Fruit fly (Drosophila melanogaster) whole organism, embryonic: Measurements from ENCODE around the gene Son.

Experiments
- BEAF-32 ChIP-seq: fragments of 200-800 bp; sonication (Bioruptor generic); optimal IDR thresholded peaks from 3 replicates; lab custom pipeline; 2017; ENCODE audit warnings: missing biosample characterization, missing genetic modification characterization, mild to moderate bottlenecking, moderate library complexity, missing genetic modification reagents
- CG10209 ChIP-seq: fragments of 200-800 bp; sonication (Bioruptor generic); optimal IDR thresholded peaks from 3 replicates; lab custom pipeline; 2017; ENCODE audit warnings: missing biosample characterization, mild to moderate bottlenecking, missing genetic modification characterization, missing genetic modification reagents
- CG10274 ChIP-seq: fragments of 200-800 bp; sonication (Bioruptor generic); optimal IDR thresholded peaks from 3 replicates; lab custom pipeline; 2017; ENCODE audit warnings: missing biosample characterization, mild to moderate bottlenecking, missing genetic modification characterization
- CG12744 ChIP-seq: fragments of 200-800 bp; sonication (Bioruptor generic); optimal IDR thresholded peaks from 2 replicates; lab custom pipeline; 2016; ENCODE audit warnings: missing biosample characterization, missing genetic modification characterization
- CG13123 ChIP-seq: fragments of 200-800 bp; sonication (Bioruptor generic); optimal IDR thresholded peaks from 2 replicates; lab custom pipeline; 2016; ENCODE audit warnings: missing biosample characterization, missing genetic modification characterization
- CG15696 ChIP-seq: fragments of 200-800 bp; sonication (Bioruptor generic); optimal IDR thresholded peaks from 2 replicates; lab custom pipeline; 2019; ENCODE audit warnings: missing biosample characterization, mild to moderate bottlenecking, missing genetic modification characterization, moderate library complexity
- CG17802 ChIP-seq: fragments of 200-800 bp; sonication (Bioruptor generic); optimal IDR thresholded peaks from 2 replicates; lab custom pipeline; 2018; ENCODE audit warnings: missing biosample characterization, mild to moderate bottlenecking, missing genetic modification characterization, moderate library complexity
- CG31224 ChIP-seq: fragments of 200-800 bp; sonication (Bioruptor generic); IDR thresholded peaks from 2 replicates; pipeline ENCODE4 v1.3.6; 2022; ENCODE audit warnings: missing biosample characterization, missing genetic modification characterization
- CG33213 ChIP-seq: fragments of 200-800 bp; sonication (Bioruptor generic); optimal IDR thresholded peaks from 3 replicates; lab custom pipeline; 2016; ENCODE audit warnings: missing biosample characterization, missing genetic modification characterization
- CG3407 ChIP-seq: fragments of 200-800 bp; sonication (Bioruptor generic); optimal IDR thresholded peaks from 2 replicates; lab custom pipeline; 2018; ENCODE audit warnings: missing biosample characterization, mild to moderate bottlenecking, missing genetic modification characterization
- CG6272 ChIP-seq: fragments of 200-800 bp; sonication (Bioruptor generic); IDR thresholded peaks from 2 replicates; pipeline ENCODE4 v1.3.6; 2022; ENCODE audit warnings: missing biosample characterization, missing genetic modification characterization
- CG6683 ChIP-seq: fragments of 200-800 bp; sonication (Bioruptor generic); optimal IDR thresholded peaks from 2 replicates; lab custom pipeline; 2017; ENCODE audit warnings: missing biosample characterization, mild to moderate bottlenecking, missing genetic modification characterization, missing genetic modification reagents
- CG8290 ChIP-seq, 3 experiments: fragments of 200-800 bp; sonication (Bioruptor generic); optimal IDR thresholded peaks; 2 replicates each; lab custom pipeline; 2016 to 2019; ENCODE audit warnings: missing biosample characterization in 3 of 3, missing genetic modification characterization in 3 of 3, mild to moderate bottlenecking in 2 of 3, moderate library complexity in 1 of 3
- CG8359 ChIP-seq: fragments of 200-800 bp; sonication (Bioruptor generic); optimal IDR thresholded peaks from 2 replicates; lab custom pipeline; 2017; ENCODE audit warnings: missing biosample characterization, mild to moderate bottlenecking, missing genetic modification characterization, borderline replicate concordance
- Dfd ChIP-seq, 2 experiments: fragments of >200 bp; optimal IDR thresholded peaks; 2 replicates each; lab custom pipeline; 2017; ENCODE audit warnings: missing biosample characterization in 2 of 2, missing genetic modification characterization in 2 of 2
- HLH3B ChIP-seq: fragments of 200-800 bp; sonication (Bioruptor generic); IDR thresholded peaks from 2 replicates; pipeline ENCODE4 v1.3.6; 2022; ENCODE audit warnings: missing biosample characterization, missing genetic modification characterization
- Mes4 ChIP-seq: fragments of 200-800 bp; sonication (Bioruptor generic); optimal IDR thresholded peaks from 2 replicates; lab custom pipeline; 2016; ENCODE audit warnings: missing biosample characterization, missing genetic modification characterization
- Sox102F ChIP-seq: fragments of 200-800 bp; sonication (Bioruptor generic); optimal IDR thresholded peaks from 2 replicates; lab custom pipeline; 2018; ENCODE audit warnings: missing biosample characterization, mild to moderate bottlenecking, missing genetic modification characterization, moderate library complexity
- Trl ChIP-seq, 3 experiments: fragments of >200 bp in 2 of 3; fragments of 200-800 bp in 1 of 3; sonication (Bioruptor generic) in 1 of 3; optimal IDR thresholded peaks; 2 replicates in 1 of 3; 3 replicates in 2 of 3; lab custom pipeline; 2016 to 2017; ENCODE audit warnings: missing biosample characterization in 1 of 3, missing genetic modification characterization in 1 of 3
- ac ChIP-seq: fragments of 200-800 bp; sonication (Bioruptor generic); optimal IDR thresholded peaks from 3 replicates; lab custom pipeline; 2017; ENCODE audit warnings: missing biosample characterization, mild to moderate bottlenecking, missing genetic modification characterization
- ase ChIP-seq: fragments of 200-800 bp; sonication (Bioruptor generic); IDR thresholded peaks from 3 replicates; pipeline ENCODE4 v1.3.6; 2022; ENCODE audit warnings: missing biosample characterization, missing genetic modification characterization
- bigmax ChIP-seq: fragments of 200-800 bp; sonication (Bioruptor generic); optimal IDR thresholded peaks from 2 replicates; lab custom pipeline; 2018; ENCODE audit warnings: missing biosample characterization, mild to moderate bottlenecking, missing genetic modification characterization
- chinmo ChIP-seq: fragments of 200-800 bp; sonication (Bioruptor generic); IDR thresholded peaks from 4 replicates; pipeline ENCODE4 v1.3.6; 2022; ENCODE audit warnings: missing biosample characterization, missing genetic modification characterization; ENCODE audit not compliant: partially characterized antibody
- chm ChIP-seq: fragments of 200-800 bp; sonication (Bioruptor generic); IDR thresholded peaks from 2 replicates; pipeline ENCODE4 v1.3.6; 2022; ENCODE audit warnings: missing biosample characterization, missing genetic modification characterization
- crc ChIP-seq: fragments of 200-800 bp; sonication (Bioruptor generic); optimal IDR thresholded peaks from 2 replicates; lab custom pipeline; 2016; ENCODE audit warnings: missing biosample characterization, missing genetic modification characterization
- cwo ChIP-seq: fragments of 200-800 bp; sonication (Bioruptor generic); optimal IDR thresholded peaks from 3 replicates; lab custom pipeline; 2017; ENCODE audit warnings: missing biosample characterization, missing genetic modification characterization, mild to moderate bottlenecking, moderate library complexity, missing genetic modification reagents
- ems ChIP-seq: fragments of 200-800 bp; sonication (Bioruptor generic); optimal IDR thresholded peaks from 3 replicates; lab custom pipeline; 2016; ENCODE audit warnings: missing biosample characterization, missing genetic modification characterization
- en ChIP-seq: fragments of 200-800 bp; sonication (Bioruptor generic); optimal IDR thresholded peaks from 2 replicates; lab custom pipeline; 2016; ENCODE audit warnings: missing biosample characterization, missing genetic modification characterization
- eve ChIP-seq, 2 experiments: fragments of >200 bp; optimal IDR thresholded peaks; 2 replicates each; lab custom pipeline; 2017; ENCODE audit warnings: missing biosample characterization in 2 of 2, missing genetic modification characterization in 2 of 2
- exex ChIP-seq: fragments of 200-800 bp; sonication (Bioruptor generic); optimal IDR thresholded peaks from 4 replicates; lab custom pipeline; 2018; ENCODE audit warnings: missing biosample characterization, mild to moderate bottlenecking, missing genetic modification characterization, moderate library complexity
- gcm ChIP-seq: fragments of 200-800 bp; sonication (Bioruptor generic); optimal IDR thresholded peaks from 2 replicates; lab custom pipeline; 2019; ENCODE audit warnings: missing biosample characterization, mild to moderate bottlenecking, missing genetic modification characterization, moderate library complexity
- grn ChIP-seq: fragments of 200-800 bp; sonication (Bioruptor generic); optimal IDR thresholded peaks from 3 replicates; lab custom pipeline; 2017; ENCODE audit warnings: missing biosample characterization, missing genetic modification characterization
- gsb ChIP-seq: fragments of 200-800 bp; sonication (Bioruptor generic); IDR thresholded peaks from 2 replicates; pipeline ENCODE4 v1.3.6; 2022; ENCODE audit warnings: missing biosample characterization, missing genetic modification characterization
- gt ChIP-seq: fragments of 200-800 bp; sonication (Bioruptor generic); IDR thresholded peaks from 2 replicates; pipeline ENCODE4 v1.3.6; 2022; ENCODE audit warnings: missing biosample characterization, missing genetic modification characterization
- ken ChIP-seq: fragments of 200-800 bp; sonication (Bioruptor generic); IDR thresholded peaks from 3 replicates; pipeline ENCODE4 v1.3.6; 2022; ENCODE audit warnings: missing biosample characterization, missing genetic modification characterization
- odd ChIP-seq: fragments of 200-800 bp; sonication (Bioruptor generic); optimal IDR thresholded peaks from 2 replicates; lab custom pipeline; 2017; ENCODE audit warnings: missing biosample characterization, mild to moderate bottlenecking, missing genetic modification characterization
- onecut ChIP-seq: fragments of 200-800 bp; sonication (Bioruptor generic); IDR thresholded peaks from 2 replicates; pipeline ENCODE4 v1.3.6; 2022; ENCODE audit warnings: missing biosample characterization, missing genetic modification characterization
- salm ChIP-seq: fragments of 200-800 bp; sonication (Bioruptor generic); optimal IDR thresholded peaks from 2 replicates; lab custom pipeline; 2018; ENCODE audit warnings: missing biosample characterization, mild to moderate bottlenecking, missing genetic modification characterization
- sens ChIP-seq: fragments of 200-800 bp; sonication (Bioruptor generic); peaks from one replicate; lab custom pipeline; 2016; ENCODE audit warnings: missing biosample characterization, missing genetic modification characterization
- slbo ChIP-seq: fragments of 200-800 bp; sonication (Bioruptor generic); IDR thresholded peaks from 2 replicates; pipeline ENCODE4 v1.3.6; 2022; ENCODE audit warnings: missing biosample characterization, missing genetic modification characterization
- sna ChIP-seq: fragments of 200-800 bp; sonication (Bioruptor generic); IDR thresholded peaks from 2 replicates; pipeline ENCODE4 v1.3.6; 2022; ENCODE audit warnings: missing biosample characterization, missing genetic modification characterization; ENCODE audit not compliant: partially characterized antibody
- sqz ChIP-seq: fragments of 200-800 bp; sonication (Bioruptor generic); optimal IDR thresholded peaks from 3 replicates; lab custom pipeline; 2018; ENCODE audit warnings: missing biosample characterization, mild to moderate bottlenecking, missing genetic modification characterization
- sug ChIP-seq: fragments of 200-800 bp; optimal IDR thresholded peaks from 2 replicates; lab custom pipeline; 2019; ENCODE audit warnings: missing biosample characterization, mild to moderate bottlenecking, missing genetic modification characterization, moderate library complexity
- tap ChIP-seq: fragments of 200-800 bp; optimal IDR thresholded peaks from 3 replicates; lab custom pipeline; 2019; ENCODE audit warnings: missing biosample characterization, mild to moderate bottlenecking, missing genetic modification characterization, moderate library complexity
- tgo ChIP-seq: fragments of 200-800 bp; sonication (Bioruptor generic); IDR thresholded peaks from 3 replicates; pipeline ENCODE4 v1.3.6; 2022; ENCODE audit warnings: missing biosample characterization, missing genetic modification characterization
- tll ChIP-seq, 2 experiments: fragments of 200-800 bp in 1 of 2; fragments of >200 bp in 1 of 2; sonication (Bioruptor generic) in 1 of 2; optimal IDR thresholded peaks; 2 replicates each; lab custom pipeline; 2017 to 2019; ENCODE audit warnings: missing biosample characterization in 2 of 2, missing genetic modification characterization in 2 of 2, mild to moderate bottlenecking in 1 of 2, moderate library complexity in 1 of 2
- tx ChIP-seq: fragments of 200-800 bp; sonication (Bioruptor generic); optimal IDR thresholded peaks from 2 replicates; lab custom pipeline; 2016; ENCODE audit warnings: missing biosample characterization, missing genetic modification characterization

Son gene

dm6 chr3R:9594839-9595238, 17.0 kb downstream of the Son start (continued):
- TF ChIP-seq CG8290 (GFP tag; optimal IDR thresholded peaks at IDR 0.05; lab: Kevin White, UChicago) (no peak), CG8290 (tag; optimal IDR thresholded peaks at IDR 0.05; lab: Kevin White, UChicago) (no peak), chinmo (0 out of 4 replicates have a peak, but pooled peaks have one; percentile 61)

dm6 chr3R:9595681-9596357, 18.0 kb downstream of the Son start:
- TF ChIP-seq sug (peak; percentile 16), eve (GFP tag; optimal IDR thresholded peaks at IDR 0.05; lab: Kevin White, UChicago) (peak in 1 of 2 experiments; percentile 69), Sox102F (no peak), CG8290 (GFP tag; optimal IDR thresholded peaks at IDR 0.05; lab: Kevin White, UChicago) (no peak), CG8290 (tag; optimal IDR thresholded peaks at IDR 0.05; lab: Kevin White, UChicago) (no peak), chinmo (0 out of 4 replicates have a peak, but pooled peaks have one; percentile 36), CG13123 (no peak), bigmax (GFP tag; lab: Kevin White, UChicago) (no peak), cwo (GFP tag; lab: Kevin White, UChicago) (peak; percentile 2), gcm (GFP tag; lab: Kevin White, UChicago) (no peak), CG10209 (GFP tag; lab: Kevin White, UChicago) (no peak), tap (tag; lab: Kevin White, UChicago) (no peak), CG15696 (no peak), exex (tag; lab: Kevin White, UChicago) (peak; percentile 65), CG10274 (GFP tag; lab: Kevin White, UChicago) (no peak), ems (GFP tag; lab: Kevin White, UChicago) (no peak), tll (GFP tag; optimal IDR thresholded peaks at IDR 0.05; lab: Kevin White, UChicago) (peak in 1 of 2 experiments; percentile 65), CG8359 (no peak), onecut (GFP tag; lab: Robert Waterston, UW) (no peak), odd (no peak), CG17802 (tag; lab: Kevin White, UChicago) (no peak), ken (GFP tag; lab: Robert Waterston, UW) (no peak), Dfd (GFP tag; optimal IDR thresholded peaks at IDR 0.05; lab: Kevin White, UChicago) (no peak), CG6683 (GFP tag; lab: Kevin White, UChicago) (no peak), gsb (GFP tag; lab: Robert Waterston, UW) (no peak), crc (GFP tag; lab: Kevin White, UChicago) (no peak), tx (GFP tag; lab: Kevin White, UChicago) (no peak), tgo (GFP tag; lab: Robert Waterston, UW) (no peak), grn (GFP tag; lab: Kevin White, UChicago) (peak; percentile 86), CG6272 (GFP tag; lab: Robert Waterston, UW) (no peak), gt (GFP tag; lab: Robert Waterston, UW) (no peak), sna (GFP tag; lab: Robert Waterston, UW) (no peak), salm (tag; lab: Kevin White, UChicago) (no peak), CG31224 (GFP tag; lab: Robert Waterston, UW) (no peak), CG3407 (GFP tag; lab: Kevin White, UChicago) (no peak), sens (GFP tag; lab: Kevin White, UChicago) (peak; percentile 59), CG33213 (GFP tag; lab: Kevin White, UChicago) (no peak), Trl (optimal IDR thresholded peaks at IDR 0.05; lab: Kevin White, UChicago) (no peak), Trl (GFP tag; optimal IDR thresholded peaks at IDR 0.05; lab: Kevin White, UChicago) (no peak), Mes4 (GFP tag; lab: Kevin White, UChicago) (no peak), en (GFP tag; lab: Kevin White, UChicago) (no peak), ase (GFP tag; lab: Robert Waterston, UW) (no peak), slbo (GFP tag; lab: Robert Waterston, UW) (no peak), chm (GFP tag; lab: Robert Waterston, UW) (no peak), HLH3B (GFP tag; lab: Robert Waterston, UW) (no peak), BEAF-32 (no peak), ac (GFP tag; lab: Kevin White, UChicago) (no peak), CG12744 (GFP tag; lab: Kevin White, UChicago) (no peak), sqz (GFP tag; lab: Kevin White, UChicago) (no peak)
